Worm (Caenorhabditis elegans): ENCODE results near the gene daf-18.

ce11 chrIV:388073-388472 lies 36.9 kb downstream of the daf-18 start, which contains the start of gene ssna-1:
- TF ChIP-seq mdl-1 (tag; optimal IDR thresholded peaks at IDR 0.05) (no peak), crh-2 (tag; optimal IDR thresholded peaks at IDR 0.05) (no peak), nhr-12 (tag; optimal IDR thresholded peaks at IDR 0.05) (no peak), nhr-23 (tag; optimal IDR thresholded peaks at IDR 0.05) (no peak), snpc-4 (tag; optimal IDR thresholded peaks at IDR 0.05) (no peak)

All from whole organism, L2 larva.